Worm (Caenorhabditis elegans) whole organism, young adult: Measurements from ENCODE around the gene B0507.8.

Source experiments
- F10E7.11 ChIP-seq: sonication (generic microtip); optimal IDR thresholded peaks from 2 replicates; lab custom pipeline; 2017; ENCODE audit warnings: mild to moderate bottlenecking, missing genetic modification characterization, moderate library complexity, missing compliant biosample characterization
- F22D6.2 ChIP-seq: sonication (generic microtip); optimal IDR thresholded peaks from 2 replicates; lab custom pipeline; 2016; ENCODE audit warnings: mild to moderate bottlenecking, missing genetic modification characterization, missing compliant biosample characterization
- F49E8.2 ChIP-seq: sonication (generic microtip); optimal IDR thresholded peaks from 3 replicates; lab custom pipeline; 2017; ENCODE audit warnings: missing genetic modification characterization, mild to moderate bottlenecking, missing compliant biosample characterization, antibody characterized with exemption, moderate library complexity; ENCODE audit not compliant: insufficient read depth
- F52B5.7 ChIP-seq: sonication (generic microtip); optimal IDR thresholded peaks from 2 replicates; lab custom pipeline; 2016; ENCODE audit warnings: mild to moderate bottlenecking, missing genetic modification characterization, missing compliant biosample characterization
- K11D2.4 ChIP-seq: fragments of 200-800 bp; sonication (Bioruptor generic); IDR thresholded peaks from 2 replicates; pipeline ENCODE4 v1.3.6; 2022; ENCODE audit warnings: missing genetic modification reagents, missing genetic modification characterization, missing compliant biosample characterization
- Y56A3A.18 ChIP-seq: fragments of 200-800 bp; sonication (Bioruptor generic); IDR thresholded peaks from 2 replicates; pipeline ENCODE4 v1.3.6; 2022; ENCODE audit warnings: missing genetic modification reagents, missing genetic modification characterization, missing compliant biosample characterization
- Y67H2A.10 ChIP-seq: fragments of 200-800 bp; sonication (Bioruptor generic); conservative IDR thresholded peaks from 2 replicates; pipeline ENCODE4 v1.3.6; 2022; ENCODE audit warnings: missing genetic modification reagents, missing genetic modification characterization, missing compliant biosample characterization
- ama-1 ChIP-seq, 3 experiments: fragments of 150-350 bp in 1 of 3; sonication (generic microtip) in 2 of 3; optimal IDR thresholded peaks; 2 replicates each; lab custom pipeline; 2014 to 2018; ENCODE audit warnings: missing biosample characterization in 2 of 3, missing genetic modification characterization in 2 of 3, missing genetic modification reagents in 2 of 3
- bed-1 ChIP-seq: fragments of 200-800 bp; sonication (Bioruptor generic); IDR thresholded peaks from 2 replicates; pipeline ENCODE4 v1.3.6; 2022; ENCODE audit warnings: missing genetic modification reagents, missing genetic modification characterization, missing compliant biosample characterization
- gei-17 ChIP-seq: fragments of 200-800 bp; sonication (Bioruptor generic); optimal IDR thresholded peaks from 2 replicates; lab custom pipeline; 2018; ENCODE audit warnings: mild to moderate bottlenecking, missing genetic modification characterization, missing compliant biosample characterization
- lin-54 ChIP-seq: fragments of 200-800 bp; sonication (Bioruptor generic); optimal IDR thresholded peaks from 2 replicates; lab custom pipeline; 2018; ENCODE audit warnings: mild to moderate bottlenecking, missing genetic modification characterization, missing compliant biosample characterization
- lsy-27 ChIP-seq: sonication (generic microtip); optimal IDR thresholded peaks from 2 replicates; lab custom pipeline; 2017; ENCODE audit warnings: missing genetic modification characterization, mild to moderate bottlenecking, missing compliant biosample characterization, antibody characterized with exemption, missing genotype, borderline replicate concordance; ENCODE audit not compliant: insufficient read depth
- unc-130 ChIP-seq: sonication (generic microtip); optimal IDR thresholded peaks from 2 replicates; lab custom pipeline; 2016; ENCODE audit warnings: missing genetic modification reagents, missing genetic modification characterization, missing compliant biosample characterization

ce11 chrV:8729100-8729499 is 33.7 kb downstream of the B0507.8 start, which contains the start of gene ZC196.5:
- TF ChIP-seq F22D6.2 (no peak), lsy-27 (tag; lab: Kevin White, UChicago) (no peak), ama-1 (optimal IDR thresholded peaks at IDR 0.05; lab: Kevin White, UChicago) (no peak), ama-1 (GFP tag; optimal IDR thresholded peaks at IDR 0.05; lab: Kevin White, UChicago) (no peak), K11D2.4 (GFP tag; lab: Robert Waterston, UW) (no peak), gei-17 (GFP tag; lab: Kevin White, UChicago) (no peak), F10E7.11 (no peak), F49E8.2 (tag; lab: Kevin White, UChicago) (no peak), lin-54 (no peak), F52B5.7 (tag; lab: Kevin White, UChicago) (no peak), Y56A3A.18 (GFP tag; lab: Robert Waterston, UW) (no peak), bed-1 (no peak), unc-130 (GFP tag; lab: Kevin White, UChicago) (no peak), Y67H2A.10 (GFP tag; lab: Robert Waterston, UW) (no peak)
